Fruit fly (Drosophila melanogaster) whole organism, embryonic: ENCODE results near the gene mRpL28.
A peak's percentile ranks its signal among the peaks of the same experiment; 100 is the strongest.

Experiments used
- Bdp1 ChIP-seq: fragments of 200-800 bp; sonication (Bioruptor generic); optimal IDR thresholded peaks from 3 replicates; lab custom pipeline; 2016; ENCODE audit warnings: missing biosample characterization, missing genetic modification characterization
- CG10543 ChIP-seq: fragments of 200-800 bp; sonication (Bioruptor generic); optimal IDR thresholded peaks from 3 replicates; lab custom pipeline; 2017; ENCODE audit warnings: missing biosample characterization, mild to moderate bottlenecking, missing genetic modification characterization, moderate library complexity
- CG12769 ChIP-seq: fragments of 200-800 bp; sonication (Bioruptor generic); optimal IDR thresholded peaks from 2 replicates; lab custom pipeline; 2019; ENCODE audit warnings: missing biosample characterization, mild to moderate bottlenecking, missing genetic modification characterization, moderate library complexity
- CG13296 ChIP-seq: fragments of 200-800 bp; sonication (Bioruptor generic); optimal IDR thresholded peaks from 3 replicates; lab custom pipeline; 2018; ENCODE audit warnings: missing biosample characterization, mild to moderate bottlenecking, missing genetic modification characterization
- CG15479 ChIP-seq: fragments of 200-800 bp; sonication (Bioruptor generic); optimal IDR thresholded peaks from 3 replicates; lab custom pipeline; 2019; ENCODE audit warnings: missing biosample characterization, mild to moderate bottlenecking, missing genetic modification characterization, moderate library complexity
- CG17328 ChIP-seq: fragments of 200-800 bp; sonication (Bioruptor generic); IDR thresholded peaks from 2 replicates; pipeline ENCODE4 v1.3.6; 2022; ENCODE audit warnings: missing biosample characterization, missing genetic modification characterization
- CG17385 ChIP-seq: fragments of 200-800 bp; sonication (Bioruptor generic); optimal IDR thresholded peaks from 3 replicates; lab custom pipeline; 2018; ENCODE audit warnings: missing biosample characterization, mild to moderate bottlenecking, missing genetic modification characterization
- CG3163 ChIP-seq: fragments of 200-800 bp; sonication (Bioruptor generic); optimal IDR thresholded peaks from 3 replicates; lab custom pipeline; 2016; ENCODE audit warnings: missing biosample characterization, missing genetic modification characterization
- CG32532 ChIP-seq: fragments of 200-800 bp; sonication (Bioruptor generic); IDR thresholded peaks from 2 replicates; pipeline ENCODE4 v1.3.6; 2022; ENCODE audit warnings: missing biosample characterization, missing genetic modification characterization
- CG6791 ChIP-seq: fragments of 200-800 bp; sonication (Bioruptor generic); IDR thresholded peaks from 3 replicates; pipeline ENCODE4 v1.3.6; 2022; ENCODE audit warnings: missing biosample characterization, missing genetic modification characterization; ENCODE audit not compliant: partially characterized antibody
- CG7786 ChIP-seq: fragments of 200-800 bp; sonication (Bioruptor generic); optimal IDR thresholded peaks from 2 replicates; lab custom pipeline; 2016; ENCODE audit warnings: missing biosample characterization, missing genetic modification characterization
- CG7987 ChIP-seq: fragments of 200-800 bp; sonication (Bioruptor generic); optimal IDR thresholded peaks from 2 replicates; lab custom pipeline; 2018; ENCODE audit warnings: missing biosample characterization, mild to moderate bottlenecking, missing genetic modification characterization, moderate library complexity
- CG9797 ChIP-seq: fragments of 200-800 bp; sonication (Bioruptor generic); optimal IDR thresholded peaks from 3 replicates; lab custom pipeline; 2018; ENCODE audit warnings: missing biosample characterization, mild to moderate bottlenecking, missing genetic modification characterization
- Dbx ChIP-seq: fragments of 200-800 bp; sonication (Bioruptor generic); IDR thresholded peaks from 3 replicates; pipeline ENCODE4 v1.3.6; 2022; ENCODE audit warnings: missing biosample characterization, missing genetic modification characterization
- Deaf1 ChIP-seq: fragments of 200-800 bp; optimal IDR thresholded peaks from 3 replicates; lab custom pipeline; 2019; ENCODE audit warnings: missing biosample characterization, mild to moderate bottlenecking, missing genetic modification characterization, moderate library complexity
- ERR ChIP-seq: fragments of 200-800 bp; sonication (Bioruptor generic); optimal IDR thresholded peaks from 2 replicates; lab custom pipeline; 2016; ENCODE audit warnings: missing biosample characterization, missing genetic modification characterization
- Ets65A ChIP-seq: fragments of 200-800 bp; sonication (Bioruptor generic); peaks from one replicate; lab custom pipeline; 2016; ENCODE audit warnings: missing biosample characterization, missing genetic modification characterization
- Gsc ChIP-seq: fragments of 200-800 bp; sonication (Bioruptor generic); IDR thresholded peaks from 2 replicates; pipeline ENCODE4 v1.3.6; 2022; ENCODE audit warnings: missing biosample characterization, missing genetic modification characterization
- MTF-1 ChIP-seq: fragments of 200-800 bp; sonication (Bioruptor generic); optimal IDR thresholded peaks from 2 replicates; lab custom pipeline; 2018; ENCODE audit warnings: missing biosample characterization, mild to moderate bottlenecking, missing genetic modification characterization, borderline replicate concordance
- Med ChIP-seq: fragments of 200-800 bp; sonication (Bioruptor generic); peaks from one replicate; lab custom pipeline; 2016; ENCODE audit warnings: missing biosample characterization, missing genetic modification characterization, mild to moderate bottlenecking, inconsistent platforms, moderate library complexity
- NfI ChIP-seq: fragments of 200-800 bp; sonication (Bioruptor generic); optimal IDR thresholded peaks from 3 replicates; lab custom pipeline; 2018; ENCODE audit warnings: missing biosample characterization, mild to moderate bottlenecking, missing genetic modification characterization, moderate library complexity
- Pdp1 ChIP-seq, 2 experiments: fragments of 200-800 bp; sonication (Bioruptor generic); optimal IDR thresholded peaks; 3 replicates each; lab custom pipeline; 2016; ENCODE audit warnings: missing biosample characterization in 2 of 2, missing genetic modification characterization in 2 of 2, mild to moderate bottlenecking in 1 of 2, moderate library complexity in 1 of 2
- Scr ChIP-seq: fragments of 200-800 bp; sonication (Bioruptor generic); IDR thresholded peaks from 2 replicates; pipeline ENCODE4 v1.3.6; 2022; ENCODE audit warnings: missing biosample characterization, missing genetic modification characterization; ENCODE audit not compliant: partially characterized antibody
- Six4 ChIP-seq: fragments of 200-800 bp; sonication (Bioruptor generic); optimal IDR thresholded peaks from 2 replicates; lab custom pipeline; 2016; ENCODE audit warnings: missing biosample characterization, missing genetic modification characterization
- Trl ChIP-seq, 3 experiments: fragments of >200 bp in 2 of 3; fragments of 200-800 bp in 1 of 3; sonication (Bioruptor generic) in 1 of 3; optimal IDR thresholded peaks; 2 replicates in 1 of 3; 3 replicates in 2 of 3; lab custom pipeline; 2016 to 2017; ENCODE audit warnings: missing biosample characterization in 1 of 3, missing genetic modification characterization in 1 of 3
- Xrp1 ChIP-seq: fragments of 200-800 bp; sonication (Bioruptor generic); IDR thresholded peaks from 2 replicates; pipeline ENCODE4 v1.3.6; 2022; ENCODE audit warnings: missing biosample characterization, missing genetic modification characterization
- YL-1 ChIP-seq: fragments of 200-800 bp; sonication (Bioruptor generic); optimal IDR thresholded peaks from 3 replicates; lab custom pipeline; 2017; ENCODE audit warnings: missing biosample characterization, mild to moderate bottlenecking, missing genetic modification characterization
- br ChIP-seq: fragments of >200 bp; optimal IDR thresholded peaks from 2 replicates; lab custom pipeline; 2017
- chinmo ChIP-seq: fragments of 200-800 bp; sonication (Bioruptor generic); IDR thresholded peaks from 4 replicates; pipeline ENCODE4 v1.3.6; 2022; ENCODE audit warnings: missing biosample characterization, missing genetic modification characterization; ENCODE audit not compliant: partially characterized antibody
- dysf ChIP-seq: fragments of 200-800 bp; sonication (Bioruptor generic); IDR thresholded peaks from 3 replicates; pipeline ENCODE4 v1.3.6; 2022; ENCODE audit warnings: missing biosample characterization, missing genetic modification characterization
- ewg ChIP-seq: fragments of 200-800 bp; sonication (Bioruptor generic); optimal IDR thresholded peaks from 3 replicates; lab custom pipeline; 2017; ENCODE audit warnings: mild to moderate bottlenecking, missing biosample characterization, missing genetic modification reagents, missing genetic modification characterization
- lov ChIP-seq, 2 experiments: fragments of 200-800 bp in 1 of 2; fragments of >200 bp in 1 of 2; sonication (Bioruptor generic) in 1 of 2; IDR thresholded peaks in 1 of 2; optimal IDR thresholded peaks in 1 of 2; 2 replicates in 1 of 2; 3 replicates in 1 of 2; pipeline versions ENCODE4 v1.3.6 to Lab custom; 2017 to 2022; ENCODE audit warnings: missing biosample characterization in 1 of 2, missing genetic modification characterization in 1 of 2
- mld ChIP-seq: fragments of 200-800 bp; sonication (Bioruptor generic); IDR thresholded peaks from 3 replicates; pipeline ENCODE4 v1.3.6; 2022; ENCODE audit warnings: missing biosample characterization, missing genetic modification characterization; ENCODE audit not compliant: partially characterized antibody
- onecut ChIP-seq: fragments of 200-800 bp; sonication (Bioruptor generic); IDR thresholded peaks from 2 replicates; pipeline ENCODE4 v1.3.6; 2022; ENCODE audit warnings: missing biosample characterization, missing genetic modification characterization
- ro ChIP-seq: fragments of 200-800 bp; sonication (Bioruptor generic); IDR thresholded peaks from 2 replicates; pipeline ENCODE4 v1.3.6; 2022; ENCODE audit warnings: missing biosample characterization, missing genetic modification characterization
- run ChIP-seq: fragments of 200-800 bp; sonication (Bioruptor generic); optimal IDR thresholded peaks from 3 replicates; lab custom pipeline; 2018; ENCODE audit warnings: missing biosample characterization, mild to moderate bottlenecking, missing genetic modification characterization
- salm ChIP-seq: fragments of 200-800 bp; sonication (Bioruptor generic); optimal IDR thresholded peaks from 2 replicates; lab custom pipeline; 2018; ENCODE audit warnings: missing biosample characterization, mild to moderate bottlenecking, missing genetic modification characterization
- scrt ChIP-seq: fragments of 200-800 bp; sonication (Bioruptor generic); optimal IDR thresholded peaks from 2 replicates; lab custom pipeline; 2018; ENCODE audit warnings: missing biosample characterization, mild to moderate bottlenecking, missing genetic modification characterization, moderate library complexity
- sd ChIP-seq: fragments of 200-800 bp; sonication (Bioruptor generic); optimal IDR thresholded peaks from 3 replicates; lab custom pipeline; 2018; ENCODE audit warnings: missing biosample characterization, mild to moderate bottlenecking, missing genetic modification characterization, moderate library complexity
- sens ChIP-seq: fragments of 200-800 bp; sonication (Bioruptor generic); peaks from one replicate; lab custom pipeline; 2016; ENCODE audit warnings: missing biosample characterization, missing genetic modification characterization
- stwl ChIP-seq: fragments of 200-800 bp; sonication (Bioruptor generic); optimal IDR thresholded peaks from 3 replicates; lab custom pipeline; 2018; ENCODE audit warnings: missing biosample characterization, mild to moderate bottlenecking, missing genetic modification characterization, moderate library complexity
- tin ChIP-seq: fragments of 200-800 bp; sonication (Bioruptor generic); optimal IDR thresholded peaks from 3 replicates; lab custom pipeline; 2016; ENCODE audit warnings: missing biosample characterization, missing genetic modification characterization
- vvl ChIP-seq: fragments of 200-800 bp; sonication (Bioruptor generic); IDR thresholded peaks from 2 replicates; pipeline ENCODE4 v1.3.6; 2022; ENCODE audit warnings: missing biosample characterization, missing genetic modification characterization

mRpL28 gene

dm6 chr2L:4981278-4981966, 7.6 kb downstream of the mRpL28 start, which contains the start of the genes CG8892 and CG34126 (continued):
- peak; percentile 96 for TF ChIP-seq vvl
- peak; percentile 87 for TF ChIP-seq ERR
- peak; percentile 96 for TF ChIP-seq CG7786 (GFP tag; lab: Kevin White, UChicago)
- peak; percentile 92 for TF ChIP-seq Bdp1
- TF ChIP-seq MTF-1 (GFP tag; lab: Kevin White, UChicago), result peak; percentile 81
- peak; percentile 92 for TF ChIP-seq CG17328
- TF ChIP-seq run (tag; lab: Kevin White, UChicago), result peak; percentile 82
- TF ChIP-seq YL-1, result peak; percentile 92
- TF ChIP-seq CG9797, result peak; percentile 65
- TF ChIP-seq CG3163, result peak; percentile 84
- TF ChIP-seq NfI (GFP tag; lab: Kevin White, UChicago), result peak; percentile 98
- TF ChIP-seq CG32532 (GFP tag; lab: Robert Waterston, UW), result peak; percentile 96
- peak; percentile 92 for TF ChIP-seq CG7987
- TF ChIP-seq Xrp1 (GFP tag; lab: Robert Waterston, UW), result peak; percentile 98
- TF ChIP-seq mld, result no peak

- TF ChIP-seq sens (peak; percentile 61), salm (tag; lab: Kevin White, UChicago) (no peak), CG32532 (GFP tag; lab: Robert Waterston, UW) (no peak), br (lab: Kevin White, UChicago) (no peak), Med (GFP tag; lab: Kevin White, UChicago) (peak; percentile 78), Ets65A (GFP tag; lab: Kevin White, UChicago) (peak; percentile 88), tin (GFP tag; lab: Kevin White, UChicago) (no peak), lov (optimal IDR thresholded peaks at IDR 0.05; lab: Kevin White, UChicago) (no peak), lov (GFP tag; IDR thresholded peaks at IDR 0.05; lab: Robert Waterston, UW) (0 out of 3 replicates have a peak, but pooled peaks have one; percentile 42), scrt (GFP tag; lab: Kevin White, UChicago) (peak; percentile 58), onecut (GFP tag; lab: Robert Waterston, UW) (peak; percentile 60), ewg (GFP tag; lab: Kevin White, UChicago) (no peak)
- TF ChIP-seq, all 482 proteins: peak for 6
These were observed 8.4 kb downstream of the mRpL28 start for dm6 chr2L:4982098-4982646.

- TF ChIP-seq stwl (tag; lab: Kevin White, UChicago) (no peak), lov (optimal IDR thresholded peaks at IDR 0.05; lab: Kevin White, UChicago) (no peak), lov (GFP tag; IDR thresholded peaks at IDR 0.05; lab: Robert Waterston, UW) (no peak), Scr (GFP tag; lab: Robert Waterston, UW) (peak; percentile 22; the same call in 1 of the 2 replicates), CG3163 (peak; percentile 93), Pdp1 (GFP tag; optimal IDR thresholded peaks at IDR 0.05; lab: Kevin White, UChicago) (peak in 1 of 2 experiments; percentile 95), CG15479 (GFP tag; lab: Kevin White, UChicago) (peak; percentile 35), CG6791 (GFP tag; lab: Robert Waterston, UW) (no peak), Trl (optimal IDR thresholded peaks at IDR 0.05; lab: Kevin White, UChicago) (peak; percentile 52 to 77), Trl (GFP tag; optimal IDR thresholded peaks at IDR 0.05; lab: Kevin White, UChicago) (no peak), CG13296 (GFP tag; lab: Kevin White, UChicago) (peak; percentile 11), Gsc (GFP tag; lab: Robert Waterston, UW) (no peak), Six4 (GFP tag; lab: Kevin White, UChicago) (no peak), CG12769 (tag; lab: Kevin White, UChicago) (peak; percentile 66), CG32532 (GFP tag; lab: Robert Waterston, UW) (peak; percentile 11; the same call in 1 of the 2 replicates), CG17385 (GFP tag; lab: Kevin White, UChicago) (peak; percentile 34), ro (GFP tag; lab: Robert Waterston, UW) (no peak), sens (peak; percentile 50), sd (peak; percentile 86), Dbx (GFP tag; lab: Robert Waterston, UW) (no peak), CG10543 (peak; percentile 33), scrt (GFP tag; lab: Kevin White, UChicago) (no peak), chinmo (GFP tag; lab: Robert Waterston, UW) (0 out of 4 replicates have a peak, but pooled peaks have one; percentile 28), Deaf1 (tag; lab: Kevin White, UChicago) (peak; percentile 71), dysf (GFP tag; lab: Robert Waterston, UW) (no peak)
These were observed 21.4 kb downstream of the mRpL28 start for dm6 chr2L:4995010-4995836.
